Fruit fly (Drosophila melanogaster) whole organism, prepupa: ENCODE results near the gene CG44259.

Source experiments
- CG10669 ChIP-seq: fragments of 200-800 bp; sonication (Bioruptor generic); optimal IDR thresholded peaks from 3 replicates; lab custom pipeline; 2018; ENCODE audit warnings: missing biosample characterization, mild to moderate bottlenecking, missing genetic modification characterization, moderate library complexity
- CG6854 ChIP-seq: fragments of 200-800 bp; sonication (Bioruptor generic); optimal IDR thresholded peaks from 2 replicates; lab custom pipeline; 2017; ENCODE audit warnings: missing biosample characterization, mild to moderate bottlenecking, missing genetic modification characterization
- CG8632 ChIP-seq: fragments of 200-800 bp; sonication (Bioruptor generic); optimal IDR thresholded peaks from 3 replicates; lab custom pipeline; 2016; ENCODE audit warnings: missing biosample characterization, missing genetic modification characterization
- Eip93F ChIP-seq: fragments of 200-800 bp; sonication (Bioruptor generic); optimal IDR thresholded peaks from 2 replicates; lab custom pipeline; 2016; ENCODE audit warnings: missing biosample characterization, mild to moderate bottlenecking, missing genetic modification characterization
- Hr39 ChIP-seq: fragments of 200-800 bp; sonication (Bioruptor generic); optimal IDR thresholded peaks from 2 replicates; lab custom pipeline; 2016; ENCODE audit warnings: missing biosample characterization, missing genetic modification characterization

- TF ChIP-seq Eip93F (no peak), CG6854 (no peak), Hr39 (GFP tag; lab: Kevin White, UChicago) (no peak), CG10669 (GFP tag; lab: Kevin White, UChicago) (no peak), CG8632 (GFP tag; lab: Kevin White, UChicago) (no peak)
These were observed 47.1 kb downstream of the CG44259 start for dm6 chr3R:17206782-17207181.
